Worm (Caenorhabditis elegans) whole organism, L4/young adult: ENCODE data around the gene T25D1.3.

ENCODE experiments used
- W03F9.2 ChIP-seq: fragments of 150-350 bp; optimal IDR thresholded peaks from 2 replicates; lab custom pipeline; 2014; ENCODE audit warnings: missing biosample characterization, missing genetic modification characterization
- dao-5 ChIP-seq: sonication (generic microtip); optimal IDR thresholded peaks from 2 replicates; lab custom pipeline; 2016; ENCODE audit warnings: missing genotype, missing genetic modification characterization, moderate library complexity, missing compliant biosample characterization
- him-1 ChIP-seq: sonication (generic microtip); optimal IDR thresholded peaks from 2 replicates; lab custom pipeline; 2016; ENCODE audit warnings: missing genotype, missing genetic modification reagents, missing genetic modification characterization, missing compliant biosample characterization

Gene T25D1.3

ce11 chrX:16534564-16534963 is 29.1 kb downstream of the T25D1.3 start:
- TF ChIP-seq him-1 (no peak), W03F9.2 (tag; lab: Kevin White, UChicago) (no peak), dao-5 (no peak)

- TF ChIP-seq dao-5 (no peak), him-1 (no peak), W03F9.2 (tag; lab: Kevin White, UChicago) (no peak)
Measured at ce11 chrX:16535192-16535591, 29.7 kb downstream of the T25D1.3 start.

DNA sequence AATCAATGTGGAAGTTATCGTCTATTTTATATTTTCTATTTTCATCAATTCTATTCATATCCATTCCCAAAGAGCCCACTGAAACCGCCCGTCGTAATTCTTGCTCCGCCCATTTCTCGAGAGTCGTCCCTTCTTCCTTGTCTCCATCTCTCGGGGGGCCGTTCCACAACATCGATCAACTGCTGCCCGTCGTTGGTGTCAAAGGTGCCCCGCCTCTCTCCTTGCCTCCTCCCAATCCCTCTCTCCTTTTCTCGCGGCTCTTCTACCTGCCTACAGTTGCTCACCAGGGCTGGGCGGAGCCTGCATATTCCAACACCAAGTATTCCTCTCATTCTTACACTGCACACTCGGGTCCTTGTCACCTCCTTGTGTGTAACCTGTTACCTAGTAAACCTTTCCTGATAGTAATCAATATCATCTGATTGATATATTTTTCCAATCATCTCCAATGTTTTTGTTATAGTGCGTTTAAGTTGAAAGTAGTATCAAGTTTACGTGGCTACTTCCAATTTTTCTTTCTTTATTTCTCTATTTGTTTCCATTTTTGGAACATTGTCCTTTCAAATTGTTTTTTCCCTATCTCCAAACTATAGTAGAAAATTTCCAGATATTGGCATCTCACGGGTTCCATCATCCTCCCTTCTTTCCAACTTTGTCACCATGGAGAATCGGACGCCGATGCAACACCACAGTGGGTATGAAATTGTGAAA is 30.9 kb downstream of the T25D1.3 start, which contains the start of gene pat-9:
TSS of gene pat-9 (plus strand) at position 661 of the 711 bp plus-strand sequence.
- TF ChIP-seq him-1, result no peak
- TF ChIP-seq dao-5, result no peak
- no peak for TF ChIP-seq W03F9.2 (tag; lab: Kevin White, UChicago)

DNA sequence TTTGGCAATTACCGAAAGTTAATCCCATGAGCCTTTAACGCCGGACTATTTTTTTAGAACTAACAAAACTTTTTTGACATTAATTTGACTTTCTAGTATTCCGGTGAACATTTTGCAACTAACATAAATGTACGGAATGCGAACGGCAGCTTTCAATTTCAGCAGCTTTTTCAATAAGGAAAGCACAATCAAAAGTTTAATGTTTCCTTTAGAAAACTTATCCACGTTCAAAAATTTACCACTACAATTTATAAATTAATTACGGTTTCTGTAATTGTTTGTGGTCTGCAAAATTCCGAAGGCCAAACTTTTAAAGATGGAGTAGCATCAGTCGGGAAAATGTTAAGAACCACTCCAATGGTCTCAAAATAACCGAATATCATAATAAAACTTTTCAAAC is 34.9 kb downstream of the T25D1.3 start, which contains the start of gene osm-1:
TSS of gene osm-1 (plus strand) at position 301 of the 400 bp plus-strand sequence.
- TF ChIP-seq dao-5 (no peak), him-1 (no peak), W03F9.2 (tag; lab: Kevin White, UChicago) (no peak)

DNA sequence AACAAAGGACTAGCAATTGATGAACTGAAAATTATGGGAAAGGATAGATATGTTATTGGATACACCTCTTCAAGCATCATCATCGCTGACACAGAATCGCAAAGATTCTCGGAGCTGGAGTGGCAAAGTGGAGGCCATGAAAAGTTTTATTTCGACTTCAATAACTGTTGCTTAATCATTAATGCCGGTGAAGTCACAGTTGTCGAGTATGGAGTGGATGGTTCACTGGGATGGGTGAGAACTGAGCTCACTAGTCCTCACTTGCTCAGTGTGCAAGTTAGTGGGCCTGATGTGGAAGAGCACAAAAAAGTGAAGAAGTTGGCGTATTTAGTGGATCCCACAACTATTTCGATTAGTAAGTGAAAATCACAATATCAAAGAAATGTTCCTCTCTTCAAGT is 38.4 kb downstream of the T25D1.3 start:
- TF ChIP-seq dao-5 (no peak), W03F9.2 (tag; lab: Kevin White, UChicago) (no peak), him-1 (no peak)

DNA sequence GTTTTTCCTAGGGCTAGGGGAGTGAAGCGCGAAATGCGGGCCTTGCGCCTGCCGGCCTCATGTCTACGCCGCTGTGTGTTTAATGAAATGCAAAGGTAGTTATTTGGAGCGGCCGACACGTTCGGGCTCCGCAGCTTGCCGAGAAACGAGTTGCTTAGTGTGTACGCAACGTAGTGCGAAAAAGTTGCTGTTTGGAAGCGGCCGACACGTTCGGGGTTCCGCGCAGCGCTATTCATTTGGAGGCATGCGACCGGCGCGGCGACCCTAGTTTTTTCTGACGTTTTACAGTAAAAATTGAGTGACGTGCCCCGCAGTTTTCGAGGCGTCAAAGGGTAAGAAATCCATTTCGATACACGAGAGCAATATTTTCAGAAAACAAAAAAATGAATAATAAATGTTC is 40.2 kb downstream of the T25D1.3 start:
- TF ChIP-seq W03F9.2 (tag; lab: Kevin White, UChicago) (no peak), him-1 (no peak), dao-5 (no peak)

- no peak for TF ChIP-seq him-1
- TF ChIP-seq dao-5, result no peak
- TF ChIP-seq W03F9.2 (tag; lab: Kevin White, UChicago), result no peak
Measured at ce11 chrX:16546135-16546534, 40.7 kb downstream of the T25D1.3 start.

DNA sequence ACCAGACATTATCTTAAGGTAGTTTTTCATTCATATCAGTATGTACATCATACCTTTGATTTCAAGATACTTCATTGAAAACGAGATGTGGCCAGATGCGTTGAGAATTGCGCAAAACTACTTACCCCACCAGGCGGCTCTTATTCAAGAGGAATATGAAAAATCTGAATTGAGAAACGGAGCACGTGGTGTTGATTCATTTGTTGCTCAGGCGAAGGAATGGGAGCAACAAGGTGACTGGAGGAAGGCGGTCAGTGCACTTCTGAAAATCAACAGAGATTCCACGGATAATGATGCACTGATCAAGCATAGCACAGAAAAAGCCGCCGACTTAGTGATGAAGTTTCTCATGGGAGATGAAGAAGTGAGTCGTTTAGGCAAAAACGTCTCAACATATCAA is 42.8 kb downstream of the T25D1.3 start:
- TF ChIP-seq him-1 (no peak), W03F9.2 (tag; lab: Kevin White, UChicago) (no peak), dao-5 (no peak)

- TF ChIP-seq W03F9.2 (tag; lab: Kevin White, UChicago), result no peak
- TF ChIP-seq him-1, result no peak
- TF ChIP-seq dao-5, result no peak
Measured at ce11 chrX:16550551-16550950, 45.1 kb downstream of the T25D1.3 start.

DNA sequence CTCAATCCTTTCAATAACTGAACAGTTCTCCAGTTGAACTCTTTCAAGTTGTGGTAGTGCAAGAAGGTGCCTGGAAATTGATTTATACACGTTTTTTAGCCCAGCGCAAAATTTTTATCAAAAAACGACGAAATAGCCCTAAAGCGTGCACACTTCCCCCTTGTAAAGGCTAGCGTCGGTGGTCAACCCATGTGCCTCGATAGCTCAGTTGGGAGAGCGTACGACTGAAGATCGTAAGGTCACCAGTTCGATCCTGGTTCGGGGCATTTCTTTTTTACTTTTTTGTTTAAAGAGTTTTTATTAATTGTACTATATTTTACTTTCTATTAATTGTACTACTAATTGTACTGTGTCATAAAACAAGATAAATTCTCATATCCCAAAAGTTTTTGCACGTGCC is 45.9 kb downstream of the T25D1.3 start:
- TF ChIP-seq W03F9.2 (tag; lab: Kevin White, UChicago) (no peak), him-1 (no peak), dao-5 (no peak)

- TF ChIP-seq him-1 (no peak), dao-5 (no peak), W03F9.2 (tag; lab: Kevin White, UChicago) (no peak)
Measured at ce11 chrX:16553845-16554426, 48.5 kb downstream of the T25D1.3 start, which contains the start of gene K08B5.2. TSS of gene K08B5.2 (minus strand) at chrX:16553887.

DNA sequence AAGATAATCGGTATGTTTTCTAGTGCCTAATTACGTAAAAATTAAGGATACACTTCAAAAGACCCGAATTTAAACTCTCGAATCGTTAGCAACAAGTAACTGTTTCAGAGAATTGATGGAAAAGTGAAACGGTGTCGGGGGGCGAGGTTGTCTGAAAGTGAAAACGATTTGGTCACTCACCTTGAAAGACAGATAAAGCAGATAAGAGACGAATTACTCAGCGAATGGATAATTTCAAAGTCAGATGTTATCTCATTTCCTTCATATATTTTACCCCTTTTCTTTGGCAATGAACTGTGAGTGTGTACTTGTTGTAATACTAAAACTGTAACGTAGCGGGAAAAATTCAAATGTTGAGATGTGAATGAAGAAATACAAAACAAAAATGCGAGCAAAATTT is 50.3 kb downstream of the T25D1.3 start:
- TF ChIP-seq W03F9.2 (tag; lab: Kevin White, UChicago) (no peak), dao-5 (no peak), him-1 (no peak)

ce11 chrX:16558117-16558516 is 52.7 kb downstream of the T25D1.3 start, which contains the start of gene K08B5.1:
TSS of gene K08B5.1 (plus strand) at chrX:16558434.
- TF ChIP-seq dao-5 (no peak), W03F9.2 (tag; lab: Kevin White, UChicago) (no peak), him-1 (no peak)

ce11 chrX:16558776-16559175 is 53.3 kb downstream of the T25D1.3 start:
- TF ChIP-seq dao-5, result no peak
- TF ChIP-seq W03F9.2 (tag; lab: Kevin White, UChicago), result peak; percentile 7

- no peak for TF ChIP-seq dao-5
- no peak for TF ChIP-seq him-1
- TF ChIP-seq W03F9.2 (tag; lab: Kevin White, UChicago), result no peak
Measured at ce11 chrX:16559387-16559786, 53.9 kb downstream of the T25D1.3 start.
